Fruit fly (Drosophila melanogaster) S2 (cell line): ENCODE results near the gene CG31730.

Source experiments
- CG8478 ChIP-seq: fragments of >200 bp; optimal IDR thresholded peaks from 2 replicates; lab custom pipeline; 2018
- CTCF ChIP-seq, 2 experiments: fragments of >200 bp; optimal IDR thresholded peaks; 2 replicates each; lab custom pipeline; 2018

- no peak for TF ChIP-seq CG8478
- no peak for TF ChIP-seq CTCF (optimal IDR thresholded peaks at IDR 0.05; lab: Kevin White, UChicago)
Observed at dm6 chr2L:13265776-13266175, 6.2 kb upstream of the CG31730 start, which contains the start of gene CG31848.
